Worm (Caenorhabditis elegans): ENCODE results near the gene swsn-7.

swsn-7 gene

DNA sequence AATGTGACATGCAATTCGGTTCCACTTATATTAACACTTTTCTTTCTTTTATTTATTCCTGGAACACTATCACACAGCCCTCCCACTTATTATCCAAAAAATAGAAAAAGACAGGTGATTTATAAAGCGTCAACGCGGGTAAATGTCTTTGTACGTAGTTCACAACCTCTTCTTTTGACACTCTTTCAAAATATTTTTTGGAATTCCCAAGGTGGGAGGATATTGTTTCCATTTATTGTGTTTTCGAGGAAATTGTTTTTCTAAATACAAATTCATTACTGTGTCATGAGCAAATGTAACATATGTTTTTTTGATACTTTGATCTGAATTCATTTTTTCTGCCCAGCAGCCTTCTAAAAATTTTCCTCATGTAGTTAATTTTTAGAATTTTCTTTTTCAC lies 30.3 kb upstream of the swsn-7 start:
- no peak for TF ChIP-seq hlh-15 (tag; optimal IDR thresholded peaks at IDR 0.05)
- no peak for TF ChIP-seq F13H6.1 (tag; optimal IDR thresholded peaks at IDR 0.05)
- TF ChIP-seq Y22D7AL.16 (tag; optimal IDR thresholded peaks at IDR 0.05), result no peak
- no peak for TF ChIP-seq C38D4.7 (GFP tag; optimal IDR thresholded peaks at IDR 0.05)
- no peak for TF ChIP-seq unc-42 (tag; optimal IDR thresholded peaks at IDR 0.05)
- no peak for TF ChIP-seq rnt-1 (tag; optimal IDR thresholded peaks at IDR 0.05)
- no peak for TF ChIP-seq elt-2 (tag; optimal IDR thresholded peaks at IDR 0.05)
- no peak for TF ChIP-seq fax-1 (tag; optimal IDR thresholded peaks at IDR 0.05)
- TF ChIP-seq ttx-3 (tag; optimal IDR thresholded peaks at IDR 0.05), result no peak
- TF ChIP-seq unc-3 (GFP tag; conservative IDR thresholded peaks at IDR 0.05), result no peak
- TF ChIP-seq unc-3 (tag; optimal IDR thresholded peaks at IDR 0.05), result no peak
- TF ChIP-seq pax-1 (tag; optimal IDR thresholded peaks at IDR 0.05), result no peak
- no peak for TF ChIP-seq C08G9.2 (tag; optimal IDR thresholded peaks at IDR 0.05)
- no peak for TF ChIP-seq nhr-232 (tag; optimal IDR thresholded peaks at IDR 0.05)
- TF ChIP-seq dmd-4 (tag; optimal IDR thresholded peaks at IDR 0.05; ENCODE audit: borderline replicate concordance), result no peak

ce11 chrII:8052850-8053249 lies 25.3 kb upstream of the swsn-7 start, which contains the start of gene T05H10.4:
T05H10.4 (plus strand) TSS chrII:8053150.
- TF ChIP-seq unc-42 (tag; optimal IDR thresholded peaks at IDR 0.05), result no peak
- no peak for TF ChIP-seq ahr-1 (tag; optimal IDR thresholded peaks at IDR 0.05)
- no peak for TF ChIP-seq hlh-30 (tag; optimal IDR thresholded peaks at IDR 0.05; ENCODE audit: insufficient read depth)
- no peak for TF ChIP-seq fkh-6 (tag; optimal IDR thresholded peaks at IDR 0.05)
- TF ChIP-seq pha-4 (tag; optimal IDR thresholded peaks at IDR 0.05), result no peak
- no peak for TF ChIP-seq unc-55 (GFP tag; optimal IDR thresholded peaks at IDR 0.05)
- TF ChIP-seq elt-4 (tag; optimal IDR thresholded peaks at IDR 0.05), result no peak
- TF ChIP-seq ama-1 (optimal IDR thresholded peaks at IDR 0.05), result no peak
- TF ChIP-seq rnt-1 (tag; optimal IDR thresholded peaks at IDR 0.05), result no peak
- TF ChIP-seq dve-1 (tag; optimal IDR thresholded peaks at IDR 0.05), result no peak
- no peak for TF ChIP-seq K02D7.2 (tag; optimal IDR thresholded peaks at IDR 0.05)
- no peak for TF ChIP-seq ceh-6 (GFP tag; optimal IDR thresholded peaks at IDR 0.05)
- TF ChIP-seq ceh-9 (tag; optimal IDR thresholded peaks at IDR 0.05), result no peak
- no peak for TF ChIP-seq gmeb-2 (tag; optimal IDR thresholded peaks at IDR 0.05)
- TF ChIP-seq pha-2 (tag; optimal IDR thresholded peaks at IDR 0.05), result no peak
- no peak for TF ChIP-seq ceh-19 (GFP tag; optimal IDR thresholded peaks at IDR 0.05)
- TF ChIP-seq lin-11 (tag; optimal IDR thresholded peaks at IDR 0.05), result no peak
- TF ChIP-seq ttx-3 (tag; optimal IDR thresholded peaks at IDR 0.05), result no peak

DNA sequence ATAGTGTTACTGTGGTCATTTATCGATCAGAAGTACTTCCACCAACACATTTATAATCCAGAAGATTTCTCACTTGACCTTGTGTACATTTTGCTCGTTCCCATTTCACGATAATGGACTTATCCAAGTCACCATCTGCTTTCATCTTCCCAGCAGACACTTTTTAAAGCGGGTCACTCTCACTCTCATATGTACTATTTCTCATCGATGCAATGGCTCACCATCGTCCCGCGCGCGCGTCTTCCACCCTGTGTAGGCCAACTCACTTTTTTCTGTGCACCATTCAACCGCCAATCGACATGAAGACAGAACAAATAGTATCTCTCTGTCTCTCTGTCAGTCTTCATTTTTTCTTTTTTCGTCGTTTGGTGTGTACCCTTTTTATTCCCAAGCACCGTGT lies 24.6 kb upstream of the swsn-7 start:
- TF ChIP-seq T23F11.4 (GFP tag; optimal IDR thresholded peaks at IDR 0.05), result no peak
- TF ChIP-seq pha-2 (tag; optimal IDR thresholded peaks at IDR 0.05), result no peak
- no peak for TF ChIP-seq fax-1 (tag; optimal IDR thresholded peaks at IDR 0.05)
- no peak for TF ChIP-seq elt-4 (tag; optimal IDR thresholded peaks at IDR 0.05)
- TF ChIP-seq ceh-22 (tag; optimal IDR thresholded peaks at IDR 0.05), result no peak

- TF ChIP-seq ztf-16 (tag; optimal IDR thresholded peaks at IDR 0.05) (no peak), ahr-1 (tag; optimal IDR thresholded peaks at IDR 0.05) (no peak), sdc-2 (tag; optimal IDR thresholded peaks at IDR 0.05) (no peak), unc-55 (GFP tag; optimal IDR thresholded peaks at IDR 0.05) (no peak), elt-2 (tag; optimal IDR thresholded peaks at IDR 0.05) (no peak), unc-42 (tag; optimal IDR thresholded peaks at IDR 0.05) (no peak), eyg-1 (tag; optimal IDR thresholded peaks at IDR 0.05) (no peak), hlh-30 (tag; optimal IDR thresholded peaks at IDR 0.05; ENCODE audit: insufficient read depth) (no peak), unc-3 (GFP tag; conservative IDR thresholded peaks at IDR 0.05) (no peak), unc-3 (tag; optimal IDR thresholded peaks at IDR 0.05) (no peak), nfya-1 (tag; optimal IDR thresholded peaks at IDR 0.05) (no peak), ceh-45 (GFP tag; IDR thresholded peaks at IDR 0.05) (no peak), ceh-30 (tag; optimal IDR thresholded peaks at IDR 0.05) (no peak), ceh-48 (tag; optimal IDR thresholded peaks at IDR 0.05) (no peak), fkh-10 (GFP tag; optimal IDR thresholded peaks at IDR 0.05) (no peak), hlh-15 (tag; optimal IDR thresholded peaks at IDR 0.05) (no peak)
Measured at ce11 chrII:8051330-8051729, 23.8 kb upstream of the swsn-7 start.
